Worm (Caenorhabditis elegans): ENCODE measurements around the gene col-115.

The col-115 gene

DNA sequence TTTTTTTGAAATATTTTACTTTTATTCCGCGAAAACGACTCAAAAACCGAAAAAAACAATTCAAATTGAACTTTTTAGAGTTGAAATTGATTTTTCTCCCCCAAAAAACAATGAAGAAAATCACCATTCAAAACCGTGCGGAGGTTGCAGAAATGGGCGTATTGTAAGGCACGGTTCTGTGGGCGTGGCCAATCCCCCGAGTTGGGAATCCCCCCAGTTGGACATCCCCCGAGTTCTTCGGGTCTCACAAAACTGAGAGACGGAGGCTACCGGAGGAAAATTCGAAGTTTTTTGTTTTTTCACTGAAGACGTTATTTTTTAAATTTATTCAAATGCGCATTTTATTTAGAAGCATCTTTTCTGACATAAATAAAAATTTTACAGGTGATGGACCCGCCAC, 40.2 kb upstream of the col-115 start, which contains the start of gene mcm-3AP:
Gene mcm-3AP, plus strand, starts transcription at position 383 of the 400 bp plus-strand sequence.
- TF ChIP-seq rnt-1 (tag; optimal IDR thresholded peaks at IDR 0.05) = peak; percentile 35
- peak; percentile 72 for TF ChIP-seq nhr-19 (GFP tag; conservative IDR thresholded peaks at IDR 0.05)
- TF ChIP-seq nhr-47 (tag; optimal IDR thresholded peaks at IDR 0.05) = peak; percentile 45
- peak; percentile 0 for TF ChIP-seq dsc-1 (tag; optimal IDR thresholded peaks at IDR 0.05)
- peak; percentile 28 to 35 for TF ChIP-seq efl-1 (optimal IDR thresholded peaks at IDR 0.05)
- TF ChIP-seq efl-1 (GFP tag; optimal IDR thresholded peaks at IDR 0.05 in 1 of 2) = peak; percentile 16 to 88
- peak; percentile 44 for TF ChIP-seq nhr-85 (tag)
- peak; percentile 41; the same call in 1 of the 2 replicates for TF ChIP-seq ceh-88 (GFP tag; IDR thresholded peaks at IDR 0.05)
- TF ChIP-seq nhr-71 (tag; optimal IDR thresholded peaks at IDR 0.05) = peak; percentile 50
- TF ChIP-seq lsy-2 (tag; optimal IDR thresholded peaks at IDR 0.05) = peak; percentile 31 to 83
- peak in 1 of 3 experiments; percentile 30 for TF ChIP-seq dpl-1 (GFP tag; optimal IDR thresholded peaks at IDR 0.05)
- TF ChIP-seq F16B12.6 (tag; optimal IDR thresholded peaks at IDR 0.05) = peak; percentile 36
- peak in 1 of 2 experiments; percentile 37 for TF ChIP-seq lin-35 (GFP tag; optimal IDR thresholded peaks at IDR 0.05)
- peak; percentile 72 for TF ChIP-seq isw-1 (GFP tag; IDR thresholded peaks at IDR 0.05)

DNA sequence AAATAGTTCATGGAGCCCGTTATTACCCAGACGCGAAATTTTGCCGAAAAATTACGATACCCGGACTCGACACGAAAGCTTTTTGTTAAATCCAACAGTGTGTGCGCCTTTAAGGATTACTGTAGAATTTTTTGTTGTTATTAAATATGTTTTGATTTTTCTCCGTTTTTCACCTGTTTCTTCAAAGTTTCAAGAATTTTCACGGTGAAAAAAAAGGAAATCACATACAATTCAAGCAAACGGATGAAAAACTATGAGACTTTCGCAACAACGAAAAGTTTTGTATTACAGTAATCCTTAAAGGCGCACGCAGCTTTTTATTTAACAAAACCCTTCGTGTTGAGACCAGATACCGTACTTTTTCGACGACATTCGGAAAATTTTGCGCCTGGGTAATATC, 34.5 kb upstream of the col-115 start:
- TF ChIP-seq mab-9 (GFP tag; IDR thresholded peaks at IDR 0.05) (no peak), dsc-1 (tag; optimal IDR thresholded peaks at IDR 0.05) (no peak), grh-1 (GFP tag; IDR thresholded peaks at IDR 0.05) (no peak), tbx-2 (tag; optimal IDR thresholded peaks at IDR 0.05) (no peak), mep-1 (tag; optimal IDR thresholded peaks at IDR 0.05) (no peak), snpc-4 (tag; optimal IDR thresholded peaks at IDR 0.05) (no peak), F16B12.6 (tag; optimal IDR thresholded peaks at IDR 0.05) (no peak), fos-1 (tag; optimal IDR thresholded peaks at IDR 0.05) (no peak), mef-2 (tag; optimal IDR thresholded peaks at IDR 0.05) (no peak), nhr-77 (tag; optimal IDR thresholded peaks at IDR 0.05) (no peak), swsn-7 (tag; optimal IDR thresholded peaks at IDR 0.05) (no peak), fkh-4 (tag; optimal IDR thresholded peaks at IDR 0.05; ENCODE audit: borderline replicate concordance) (no peak), lin-39 (tag; optimal IDR thresholded peaks at IDR 0.05) (no peak), dpl-1 (GFP tag; optimal IDR thresholded peaks at IDR 0.05) (no peak), lir-3 (tag; optimal IDR thresholded peaks at IDR 0.05; ENCODE audit: poor library complexity) (no peak), nhr-11 (tag; optimal IDR thresholded peaks at IDR 0.05) (no peak), ceh-8 (GFP tag; optimal IDR thresholded peaks at IDR 0.05) (no peak), snu-23 (GFP tag; optimal IDR thresholded peaks at IDR 0.05) (no peak), ceh-63 (GFP tag; optimal IDR thresholded peaks at IDR 0.05) (no peak), elt-2 (tag; optimal IDR thresholded peaks at IDR 0.05) (no peak)

DNA sequence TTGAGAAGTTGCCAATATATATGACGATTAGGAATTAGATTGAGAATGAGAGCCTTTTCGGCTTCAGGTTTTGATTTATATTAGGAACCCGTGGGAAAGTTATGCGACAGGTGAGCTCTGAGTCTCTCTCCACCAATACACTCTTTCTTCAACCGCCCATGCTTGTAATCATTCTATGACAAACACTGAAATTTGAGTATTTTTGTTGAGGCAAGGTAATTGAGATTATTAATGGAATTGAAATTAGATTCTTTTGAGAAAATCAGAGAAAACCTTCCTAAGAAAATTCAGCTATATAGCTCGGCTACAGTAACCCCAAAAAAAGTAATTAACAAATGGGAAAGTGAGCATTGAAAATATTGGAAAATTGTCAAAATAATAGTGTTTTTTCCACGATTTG, 32.6 kb upstream of the col-115 start, which contains the start of gene ceh-19:
Gene ceh-19, minus strand, starts transcription at position 101 of the 400 bp plus-strand sequence.
- TF ChIP-seq efl-3 (GFP tag; optimal IDR thresholded peaks at IDR 0.05) (no peak), ceh-63 (GFP tag; optimal IDR thresholded peaks at IDR 0.05) (no peak), unc-130 (tag; optimal IDR thresholded peaks at IDR 0.05) (no peak), elt-3 (tag; optimal IDR thresholded peaks at IDR 0.05) (no peak), mab-9 (GFP tag; IDR thresholded peaks at IDR 0.05) (no peak), nhr-11 (tag; optimal IDR thresholded peaks at IDR 0.05) (no peak), nhr-90 (tag; optimal IDR thresholded peaks at IDR 0.05; ENCODE audit: poor library complexity) (no peak), jun-1 (tag; optimal IDR thresholded peaks at IDR 0.05) (no peak), tlp-1 (tag; optimal IDR thresholded peaks at IDR 0.05) (no peak), irx-1 (tag; optimal IDR thresholded peaks at IDR 0.05) (no peak), rnt-1 (tag; optimal IDR thresholded peaks at IDR 0.05) (no peak), alr-1 (tag; optimal IDR thresholded peaks at IDR 0.05; ENCODE audit: borderline replicate concordance) (no peak), swsn-7 (tag; optimal IDR thresholded peaks at IDR 0.05) (no peak)
